Fruit fly (Drosophila melanogaster) ovary, adult (tissue): Measurements from ENCODE around the gene CG17270.

Experiments used
- CG17801 ChIP-seq: fragments of 200-800 bp; optimal IDR thresholded peaks from 2 replicates; lab custom pipeline; 2019; ENCODE audit warnings: missing biosample characterization, mild to moderate bottlenecking, missing genetic modification characterization, moderate library complexity; ENCODE audit not compliant: partially characterized antibody

The CG17270 gene

dm6 chr3R:20818689-20819088 lies at the start of gene CG17270:
Gene CG17270 (minus strand): TSS chr3R:20818929.
- no peak for TF ChIP-seq CG17801 (GFP tag; lab: Kevin White, UChicago)

DNA sequence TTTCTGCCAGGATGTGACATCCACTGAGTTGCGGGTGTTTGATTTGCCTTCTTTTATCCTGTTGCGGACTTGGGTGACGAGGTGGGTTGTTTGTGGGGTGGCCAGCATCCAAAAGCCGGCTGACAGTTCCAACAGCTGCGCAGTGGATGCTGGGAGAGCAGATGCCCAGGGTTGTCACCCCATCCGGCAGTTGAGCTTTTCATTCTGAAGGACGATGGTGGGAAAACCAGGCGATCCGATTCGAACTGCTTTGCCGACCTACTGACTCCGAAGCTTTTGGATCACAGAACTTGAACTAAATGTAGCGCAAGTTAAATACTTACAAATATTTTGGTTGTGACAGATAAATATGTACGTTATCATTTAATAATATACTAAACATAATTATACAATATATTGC lies 47.5 kb upstream of the CG17270 start, which contains the start of gene KaiR1D:
Gene KaiR1D (minus strand): TSS at position 28 of the 400 bp plus-strand sequence.
- TF ChIP-seq CG17801 (GFP tag; lab: Kevin White, UChicago), result no peak

DNA sequence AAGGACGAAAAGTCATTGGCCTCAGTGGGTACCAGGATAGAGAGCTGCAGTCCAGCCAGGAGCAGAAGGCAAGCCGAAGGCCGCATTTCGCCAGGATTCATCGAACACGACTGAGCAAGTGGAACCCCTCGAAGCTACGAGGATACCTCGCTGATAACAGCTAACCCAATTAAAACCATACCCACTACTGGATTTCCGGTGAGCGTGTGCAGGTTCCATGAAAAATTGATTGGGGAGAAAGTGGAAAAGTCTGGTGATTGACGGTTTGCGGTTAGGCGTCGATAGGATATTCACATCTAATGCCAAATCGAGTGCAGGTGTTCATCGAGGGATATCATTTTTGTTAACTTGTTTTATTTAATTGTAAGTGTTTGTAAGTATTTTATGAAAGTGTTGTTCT lies 41.1 kb upstream of the CG17270 start, which contains the start of gene Ir93a:
Gene Ir93a (minus strand): TSS at position 101 of the 400 bp plus-strand sequence.
- no peak for TF ChIP-seq CG17801 (GFP tag; lab: Kevin White, UChicago)

DNA sequence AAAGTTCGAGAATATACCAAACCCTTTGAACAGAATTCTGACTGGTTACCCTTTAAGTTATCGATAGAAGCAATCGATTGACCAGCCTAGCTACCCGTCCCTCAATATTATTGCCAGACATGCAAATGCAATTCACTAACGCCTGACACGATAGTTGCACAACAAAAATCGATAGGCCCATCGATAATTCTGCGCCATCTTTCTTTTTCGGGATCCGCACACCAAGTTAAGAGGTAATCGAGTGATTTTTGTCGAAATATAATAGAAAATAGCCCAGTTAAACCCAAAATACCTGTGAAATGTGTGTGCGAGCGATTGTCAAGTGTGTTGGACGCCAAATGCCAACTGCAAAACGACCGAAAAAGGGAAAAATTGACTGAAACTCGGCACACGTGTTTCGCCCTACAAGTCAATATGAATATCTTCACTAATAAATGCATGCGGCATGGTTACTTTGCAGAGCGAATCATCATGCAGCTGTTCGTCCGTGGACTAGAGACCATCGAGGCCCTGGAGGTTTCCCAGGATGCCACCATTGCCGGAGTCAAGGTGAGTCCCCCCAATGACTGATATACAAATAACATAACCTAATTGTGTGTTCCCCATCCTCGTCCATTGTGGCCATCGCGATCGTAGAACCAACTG lies 31.8 kb upstream of the CG17270 start, which contains the start of gene RpS30:
Gene RpS30 (plus strand): TSS at position 122 of the 645 bp plus-strand sequence.
- peak; percentile 72 for TF ChIP-seq CG17801 (GFP tag; lab: Kevin White, UChicago)

- TF ChIP-seq CG17801 (GFP tag; lab: Kevin White, UChicago), result no peak
Observed at dm6 chr3R:20846768-20847167, 28.0 kb upstream of the CG17270 start, which contains the start of gene CG15696. Gene CG15696 (plus strand): TSS chr3R:20847068.

- no peak for TF ChIP-seq CG17801 (GFP tag; lab: Kevin White, UChicago)
Observed at dm6 chr3R:20846316-20846715, 27.6 kb upstream of the CG17270 start.

DNA sequence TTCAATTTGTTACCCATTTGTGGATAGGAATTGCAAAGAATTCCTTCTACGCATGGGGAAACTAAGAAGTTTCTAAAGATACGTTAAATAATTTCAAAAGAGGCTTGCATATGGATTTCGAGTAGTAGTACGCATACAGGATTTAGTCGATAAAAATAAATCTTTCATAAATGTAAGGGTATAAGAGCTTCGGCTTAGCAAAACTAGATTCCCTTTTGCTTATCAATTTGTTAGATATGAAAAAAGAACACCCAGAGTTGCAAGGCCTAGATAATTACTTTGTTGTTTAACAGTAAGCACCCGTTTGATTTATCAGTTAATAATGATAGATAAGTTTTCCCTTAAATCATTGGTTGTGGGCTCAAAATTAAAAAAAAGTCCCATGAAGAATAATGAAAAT lies 26.8 kb upstream of the CG17270 start:
- TF ChIP-seq CG17801 (GFP tag; lab: Kevin White, UChicago), result no peak

DNA sequence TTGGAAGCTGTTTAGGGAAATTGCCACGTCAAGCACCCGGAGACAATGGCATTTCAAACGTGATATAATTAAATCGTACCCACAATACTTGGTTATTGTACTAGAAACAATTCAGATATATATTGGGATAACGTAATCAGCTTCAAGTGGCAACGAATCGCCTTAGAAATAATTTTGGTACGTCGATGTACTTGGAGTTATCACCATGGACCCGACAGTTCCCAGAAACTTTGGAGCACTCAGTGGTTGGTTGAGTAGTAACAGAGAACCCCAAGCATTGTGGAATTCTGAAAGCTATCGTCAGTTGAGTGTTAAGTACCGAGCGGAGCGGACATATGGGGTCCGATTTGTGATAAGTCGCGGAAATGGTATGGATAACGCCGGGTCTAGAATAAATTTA lies 23.1 kb upstream of the CG17270 start, which contains the start of gene CG15695:
Gene CG15695 (plus strand): TSS at position 301 of the 400 bp plus-strand sequence.
- TF ChIP-seq CG17801 (GFP tag; lab: Kevin White, UChicago), result no peak

dm6 chr3R:20838787-20839186 lies 20.1 kb upstream of the CG17270 start:
- TF ChIP-seq CG17801 (GFP tag; lab: Kevin White, UChicago), result no peak

dm6 chr3R:20837242-20837664 lies 18.5 kb upstream of the CG17270 start:
- TF ChIP-seq CG17801 (GFP tag; lab: Kevin White, UChicago), result no peak

- peak; percentile 34 for TF ChIP-seq CG17801 (GFP tag; lab: Kevin White, UChicago)
Observed at dm6 chr3R:20836257-20836856, 17.6 kb upstream of the CG17270 start.

DNA sequence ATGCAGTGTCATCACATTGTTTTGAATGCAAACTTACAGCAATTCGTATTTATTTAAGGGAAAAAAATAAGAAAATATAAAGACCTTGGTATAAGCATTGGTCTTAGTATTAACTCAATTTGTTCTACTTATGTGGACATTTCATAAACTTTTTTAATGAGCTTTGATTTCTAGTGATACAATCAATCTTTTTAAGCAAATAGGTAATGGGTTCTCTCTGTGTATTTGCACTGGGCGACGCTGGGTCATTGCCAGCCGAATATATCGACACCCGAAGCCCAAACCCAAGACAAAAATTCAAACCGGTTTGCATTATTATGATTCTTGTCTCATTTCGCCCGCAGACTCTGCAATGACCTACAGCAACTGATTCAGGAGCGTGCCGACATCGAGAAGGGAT lies 16.8 kb upstream of the CG17270 start:
- TF ChIP-seq CG17801 (GFP tag; lab: Kevin White, UChicago), result no peak

- TF ChIP-seq CG17801 (GFP tag; lab: Kevin White, UChicago), result no peak
Observed at dm6 chr3R:20834770-20835183, 16.0 kb upstream of the CG17270 start.

DNA sequence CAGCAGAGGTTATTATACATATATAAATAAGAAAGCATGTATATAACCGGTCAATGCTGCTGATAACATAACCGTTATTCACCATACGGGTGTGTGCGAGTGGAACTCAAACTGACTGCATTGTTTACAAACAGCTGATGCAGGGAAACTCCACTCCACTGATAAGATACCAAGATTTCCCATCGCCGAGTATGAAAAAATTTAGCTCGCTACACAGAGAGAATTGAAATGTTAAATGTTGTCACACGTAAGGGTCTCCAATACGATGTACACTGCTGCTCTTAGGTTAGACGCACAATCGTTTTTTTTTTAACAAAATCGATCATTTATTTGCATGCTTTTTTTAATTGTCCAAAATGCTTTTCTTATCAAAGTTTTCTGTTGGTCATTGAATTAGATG lies 14.9 kb upstream of the CG17270 start:
- no peak for TF ChIP-seq CG17801 (GFP tag; lab: Kevin White, UChicago)

dm6 chr3R:20832689-20833524 lies 14.2 kb upstream of the CG17270 start, which contains the start of gene Synd:
Gene Synd (plus strand): TSS chr3R:20832799.
- peak; percentile 41 for TF ChIP-seq CG17801 (GFP tag; lab: Kevin White, UChicago)
